Worm (Caenorhabditis elegans) whole organism, L3 larva: ENCODE measurements around the gene R07B7.6.

Experiments used
- ama-1 ChIP-seq: fragments of 150-350 bp; optimal IDR thresholded peaks from 2 replicates; lab custom pipeline; 2018
- ceh-28 ChIP-seq: fragments of 150-350 bp; optimal IDR thresholded peaks from 2 replicates; lab custom pipeline; 2014; ENCODE audit warnings: missing biosample characterization, missing genetic modification reagents, missing genetic modification characterization
- ceh-82 ChIP-seq: fragments of 150-350 bp; optimal IDR thresholded peaks from 2 replicates; lab custom pipeline; 2014; ENCODE audit warnings: missing biosample characterization, missing genetic modification characterization
- fos-1 ChIP-seq: fragments of 150-350 bp; optimal IDR thresholded peaks from 2 replicates; lab custom pipeline; 2014; ENCODE audit warnings: missing biosample characterization, missing genetic modification characterization
- nhr-237 ChIP-seq: fragments of 150-350 bp; optimal IDR thresholded peaks from 2 replicates; lab custom pipeline; 2014; ENCODE audit warnings: missing biosample characterization, missing genetic modification characterization
- nhr-77 ChIP-seq: fragments of 150-350 bp; optimal IDR thresholded peaks from 2 replicates; lab custom pipeline; 2014; ENCODE audit warnings: missing biosample characterization, missing genetic modification characterization
- pha-4 ChIP-seq: fragments of 150-350 bp; optimal IDR thresholded peaks from 2 replicates; lab custom pipeline; 2014; ENCODE audit warnings: missing biosample characterization, missing genetic modification reagents, missing genetic modification characterization
- pqm-1 ChIP-seq: fragments of 150-350 bp; optimal IDR thresholded peaks from 2 replicates; lab custom pipeline; 2017; ENCODE audit warnings: missing biosample characterization, missing genetic modification characterization, inconsistent platforms
- skn-1 ChIP-seq: fragments of 150-350 bp; optimal IDR thresholded peaks from 2 replicates; lab custom pipeline; 2014; ENCODE audit warnings: missing biosample characterization, missing genetic modification characterization
- unc-62 ChIP-seq: fragments of 150-350 bp; sonication (generic microtip); optimal IDR thresholded peaks from 4 replicates; lab custom pipeline; 2014; ENCODE audit warnings: missing biosample characterization, missing genetic modification reagents, missing genetic modification characterization

- TF ChIP-seq fos-1 (tag; lab: Kevin White, UChicago): no peak
- TF ChIP-seq unc-62: no peak
- TF ChIP-seq ceh-28 (tag; lab: Kevin White, UChicago): no peak
- TF ChIP-seq ceh-82 (tag; lab: Kevin White, UChicago): no peak
- TF ChIP-seq skn-1: no peak
- TF ChIP-seq pha-4 (tag; lab: Kevin White, UChicago): no peak
- no peak for TF ChIP-seq nhr-77
- no peak for TF ChIP-seq nhr-237
- no peak for TF ChIP-seq pqm-1 (tag; lab: Kevin White, UChicago)
- TF ChIP-seq ama-1 (lab: Kevin White, UChicago): no peak
Observed at ce11 chrV:12070419-12070818, 4.4 kb downstream of the R07B7.6 start, which contains the start of gene kmo-1.
